Worm (Caenorhabditis elegans): ENCODE data around the gene nhr-10.

ce11 chrIII:7090545-7090944, 24.7 kb downstream of the nhr-10 start, which contains the start of gene ZK418.10:
- TF ChIP-seq ama-1 (optimal IDR thresholded peaks at IDR 0.05) (no peak), sea-1 (GFP tag; conservative IDR thresholded peaks at IDR 0.05) (no peak), tbx-37 (GFP tag; conservative IDR thresholded peaks at IDR 0.05) (no peak)

Data from whole organism, early embryonic.